Fruit fly (Drosophila melanogaster): ENCODE results near the gene rtp.

rtp gene

dm6 chr3R:5198302-5198701 is 38.8 kb downstream of the rtp start (continued):
- peak; percentile 23 for TF ChIP-seq CG4424 (GFP tag; optimal IDR thresholded peaks at IDR 0.05)
- TF ChIP-seq luna (GFP tag; optimal IDR thresholded peaks at IDR 0.05), result peak; percentile 27
- peak; percentile 20 for TF ChIP-seq CG5180 (GFP tag; optimal IDR thresholded peaks at IDR 0.05)
- 0 out of 2 replicates have a peak, but pooled peaks have one; percentile 11 for TF ChIP-seq ap (GFP tag; IDR thresholded peaks at IDR 0.05)
- TF ChIP-seq CG17802 (tag; optimal IDR thresholded peaks at IDR 0.05), result no peak
- TF ChIP-seq B-H1 (GFP tag; IDR thresholded peaks at IDR 0.05), result no peak; the same call in 2 of the 3 replicates
- peak; percentile 89 for TF ChIP-seq Hmr (GFP tag; optimal IDR thresholded peaks at IDR 0.05)
- TF ChIP-seq Oli (tag; optimal IDR thresholded peaks at IDR 0.05), result peak; percentile 36
- peak; percentile 67 for TF ChIP-seq CG11504 (tag; optimal IDR thresholded peaks at IDR 0.05)
- TF ChIP-seq CG16813 (GFP tag; IDR thresholded peaks at IDR 0.05; ENCODE audit: partially characterized antibody), result no peak
- peak; percentile 15 for TF ChIP-seq nau (GFP tag; optimal IDR thresholded peaks at IDR 0.05)
- TF ChIP-seq HmgD (GFP tag; optimal IDR thresholded peaks at IDR 0.05), result peak; percentile 40
- peak; percentile 67 for TF ChIP-seq her (GFP tag; optimal IDR thresholded peaks at IDR 0.05)
- TF ChIP-seq lab (GFP tag; optimal IDR thresholded peaks at IDR 0.05), result peak; percentile 89
- no peak for TF ChIP-seq chm (GFP tag; IDR thresholded peaks at IDR 0.05)
- TF ChIP-seq CG10274 (GFP tag; optimal IDR thresholded peaks at IDR 0.05), result no peak
- TF ChIP-seq CG17361 (GFP tag; IDR thresholded peaks at IDR 0.05), result 0 out of 3 replicates have a peak, but pooled peaks have one; percentile 26
- peak; percentile 63 for TF ChIP-seq CG17385 (GFP tag; optimal IDR thresholded peaks at IDR 0.05)
- TF ChIP-seq CG15011 (GFP tag; optimal IDR thresholded peaks at IDR 0.05), result peak; percentile 25
- TF ChIP-seq CG13123 (GFP tag; optimal IDR thresholded peaks at IDR 0.05), result no peak
- peak; percentile 79 for TF ChIP-seq Meics (GFP tag; optimal IDR thresholded peaks at IDR 0.05)
- TF ChIP-seq H15 (GFP tag; IDR thresholded peaks at IDR 0.05), result 0 out of 3 replicates have a peak, but pooled peaks have one; percentile 46
- TF ChIP-seq CHES-1-like (GFP tag; optimal IDR thresholded peaks at IDR 0.05), result peak; percentile 51
- TF ChIP-seq lilli (GFP tag; optimal IDR thresholded peaks at IDR 0.05), result peak; percentile 79
- peak; percentile 19 for TF ChIP-seq sima (GFP tag; optimal IDR thresholded peaks at IDR 0.05)
- TF ChIP-seq Nf-YA (GFP tag; IDR thresholded peaks at IDR 0.05), result 0 out of 2 replicates have a peak, but pooled peaks have one; percentile 17
- TF ChIP-seq CG30431 (GFP tag; optimal IDR thresholded peaks at IDR 0.05), result peak; percentile 8
- TF ChIP-seq CG16815 (GFP tag; optimal IDR thresholded peaks at IDR 0.05), result peak; percentile 30
- no peak for TF ChIP-seq CG2129 (GFP tag; IDR thresholded peaks at IDR 0.05; ENCODE audit: partially characterized antibody)
- 0 out of 3 replicates have a peak, but pooled peaks have one; percentile 50 for TF ChIP-seq zfh1 (GFP tag; IDR thresholded peaks at IDR 0.05)
- peak; percentile 18 for TF ChIP-seq CG18011 (GFP tag; optimal IDR thresholded peaks at IDR 0.05)
- peak; percentile 56 for TF ChIP-seq CG8924 (tag; optimal IDR thresholded peaks at IDR 0.05)
- TF ChIP-seq salm (tag; optimal IDR thresholded peaks at IDR 0.05), result no peak
- no peak for TF ChIP-seq cad (GFP tag; optimal IDR thresholded peaks at IDR 0.05)
- peak; percentile 49 for TF ChIP-seq Xrp1 (GFP tag; IDR thresholded peaks at IDR 0.05)
- TF ChIP-seq CG13624 (GFP tag; optimal IDR thresholded peaks at IDR 0.05), result peak; percentile 53
- TF ChIP-seq CG11723 (GFP tag; optimal IDR thresholded peaks at IDR 0.05), result no peak
- TF ChIP-seq Fer1 (GFP tag; optimal IDR thresholded peaks at IDR 0.05), result peak; percentile 83
- TF ChIP-seq p53 (GFP tag; optimal IDR thresholded peaks at IDR 0.05), result no peak
- peak; percentile 66 to 69 for TF ChIP-seq dpn (GFP tag; optimal IDR thresholded peaks at IDR 0.05)
- peak; percentile 50 for TF ChIP-seq jumu (GFP tag; optimal IDR thresholded peaks at IDR 0.05)
- TF ChIP-seq row (GFP tag; IDR thresholded peaks at IDR 0.05), result peak; percentile 77
- TF ChIP-seq HLH4C (GFP tag; IDR thresholded peaks at IDR 0.05; ENCODE audit: partially characterized antibody), result 0 out of 3 replicates have a peak, but pooled peaks have one; percentile 21
- TF ChIP-seq Fer3 (tag; optimal IDR thresholded peaks at IDR 0.05), result peak; percentile 70
- TF ChIP-seq CG7786 (GFP tag; optimal IDR thresholded peaks at IDR 0.05), result peak; percentile 72
- TF ChIP-seq gsb (GFP tag; IDR thresholded peaks at IDR 0.05), result 0 out of 2 replicates have a peak, but pooled peaks have one; percentile 9
- no peak for TF ChIP-seq CG31388 (GFP tag; optimal IDR thresholded peaks at IDR 0.05)
- peak in 1 of 2 experiments; percentile 45 for TF ChIP-seq Pdp1 (GFP tag; optimal IDR thresholded peaks at IDR 0.05)
- TF ChIP-seq Ptx1 (GFP tag; IDR thresholded peaks at IDR 0.05), result peak; percentile 55; the same call in 1 of the 2 replicates
- TF ChIP-seq Sry-β (GFP tag; optimal IDR thresholded peaks at IDR 0.05), result no peak
